Fruit fly (Drosophila melanogaster): Measurements from ENCODE around the gene sqd.

sqd gene

DNA sequence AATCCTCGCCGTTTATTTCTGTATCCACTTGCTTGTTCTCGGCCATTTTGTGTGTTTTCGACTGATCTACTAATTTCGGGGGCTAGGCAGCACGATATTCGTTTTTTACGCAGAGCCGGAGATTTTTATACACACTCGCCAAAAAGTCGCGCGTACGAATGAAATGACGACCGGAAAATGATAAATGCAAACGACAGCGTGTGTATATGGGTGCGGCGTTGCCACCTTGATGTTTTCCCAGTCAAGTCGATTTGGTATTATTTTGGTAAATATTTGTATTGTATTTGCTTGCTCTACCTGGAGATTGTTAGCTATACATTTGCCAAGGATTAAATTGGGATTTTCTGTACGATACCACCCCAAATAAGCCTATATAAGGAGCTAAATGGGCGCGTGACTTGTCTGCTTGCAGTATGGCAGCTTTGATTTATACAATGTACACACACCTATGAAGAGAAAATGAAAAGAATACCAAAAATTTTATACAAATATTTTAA, at the start of gene sqd (continued):
- TF ChIP-seq dm (GFP tag; optimal IDR thresholded peaks at IDR 0.05) (peak; percentile 43), CG13775 (GFP tag; optimal IDR thresholded peaks at IDR 0.05) (peak; percentile 50), B-H2 (GFP tag; optimal IDR thresholded peaks at IDR 0.05) (peak; percentile 51), CG17802 (tag; optimal IDR thresholded peaks at IDR 0.05) (peak; percentile 97), Hr39 (optimal IDR thresholded peaks at IDR 0.05) (no peak), Xrp1 (GFP tag; IDR thresholded peaks at IDR 0.05) (0 out of 2 replicates have a peak, but pooled peaks have one; percentile 27), her (GFP tag; optimal IDR thresholded peaks at IDR 0.05) (peak; percentile 35), HLH4C (GFP tag; IDR thresholded peaks at IDR 0.05; ENCODE audit: partially characterized antibody) (no peak), tin (GFP tag; optimal IDR thresholded peaks at IDR 0.05) (peak; percentile 31), CG6765 (GFP tag; optimal IDR thresholded peaks at IDR 0.05) (peak; percentile 45), tio (GFP tag; optimal IDR thresholded peaks at IDR 0.05) (no peak), BEAF-32 (GFP tag; optimal IDR thresholded peaks at IDR 0.05) (peak; percentile 55), CG9876 (GFP tag; optimal IDR thresholded peaks at IDR 0.05) (peak; percentile 51), CG8388 (GFP tag; optimal IDR thresholded peaks at IDR 0.05) (peak; percentile 43), Rx (GFP tag; IDR thresholded peaks at IDR 0.05) (no peak), lov (optimal IDR thresholded peaks at IDR 0.05) (no peak), lov (GFP tag; IDR thresholded peaks at IDR 0.05) (no peak), CG18476 (GFP tag; optimal IDR thresholded peaks at IDR 0.05) (peak; percentile 6), gfzf (GFP tag; optimal IDR thresholded peaks at IDR 0.05) (peak; percentile 56), CG2116 (GFP tag; optimal IDR thresholded peaks at IDR 0.05) (peak; percentile 68), CG4328 (GFP tag; optimal IDR thresholded peaks at IDR 0.05) (peak; percentile 38), sug (tag; optimal IDR thresholded peaks at IDR 0.05) (no peak), bcd (GFP tag; optimal IDR thresholded peaks at IDR 0.05) (peak; percentile 53), Xbp1 (GFP tag; optimal IDR thresholded peaks at IDR 0.05) (peak; percentile 49), CG10321 (GFP tag; IDR thresholded peaks at IDR 0.05) (0 out of 2 replicates have a peak, but pooled peaks have one; percentile 16), CG10543 (GFP tag; optimal IDR thresholded peaks at IDR 0.05) (peak; percentile 62), CG11247 (GFP tag; IDR thresholded peaks at IDR 0.05) (no peak), CG1233 (GFP tag; optimal IDR thresholded peaks at IDR 0.05) (peak; percentile 48), Ets97D (GFP tag; optimal IDR thresholded peaks at IDR 0.05) (peak; percentile 93), CG34224 (GFP tag; IDR thresholded peaks at IDR 0.05; ENCODE audit: partially characterized antibody) (no peak), lmd (GFP tag; IDR thresholded peaks at IDR 0.05) (no peak; the same call in 1 of the 2 replicates), CG6689 (GFP tag; IDR thresholded peaks at IDR 0.05) (peak; percentile 39), CG6272 (GFP tag; IDR thresholded peaks at IDR 0.05) (no peak), mam (GFP tag; optimal IDR thresholded peaks at IDR 0.05) (peak; percentile 45), Vsx1 (GFP tag; optimal IDR thresholded peaks at IDR 0.05) (peak; percentile 32), Dp (GFP tag; optimal IDR thresholded peaks at IDR 0.05) (peak; percentile 3), CG10654 (GFP tag; optimal IDR thresholded peaks at IDR 0.05) (peak; percentile 47), sens (GFP tag) (peak; percentile 92), Hr3 (GFP tag; optimal IDR thresholded peaks at IDR 0.05) (no peak), NC2α (GFP tag; optimal IDR thresholded peaks at IDR 0.05) (peak; percentile 18), CG11398 (GFP tag; optimal IDR thresholded peaks at IDR 0.05) (no peak), CG14710 (tag; optimal IDR thresholded peaks at IDR 0.05) (peak; percentile 99), dysf (GFP tag; IDR thresholded peaks at IDR 0.05) (0 out of 3 replicates have a peak, but pooled peaks have one; percentile 36), inv (GFP tag; IDR thresholded peaks at IDR 0.05; ENCODE audit: partially characterized antibody) (no peak), kay (GFP tag; optimal IDR thresholded peaks at IDR 0.05) (peak; percentile 10), Trl (optimal IDR thresholded peaks at IDR 0.05) (no peak), Trl (GFP tag; optimal IDR thresholded peaks at IDR 0.05) (peak; percentile 9), E2f2 (GFP tag; IDR thresholded peaks at IDR 0.05) (peak; percentile 45), eve (GFP tag; optimal IDR thresholded peaks at IDR 0.05) (peak in 1 of 2 experiments; percentile 79), Nf-YC (tag; optimal IDR thresholded peaks at IDR 0.05) (no peak)
